Worm (Caenorhabditis elegans): ENCODE data around the gene ncs-4.

ce11 chrX:10150918-10151317 lies 25.4 kb upstream of the ncs-4 start:
- no peak for TF ChIP-seq him-1 (tag; optimal IDR thresholded peaks at IDR 0.05)
- no peak for TF ChIP-seq dao-5 (tag; optimal IDR thresholded peaks at IDR 0.05)
- no peak for TF ChIP-seq W03F9.2 (tag; optimal IDR thresholded peaks at IDR 0.05)
